Worm (Caenorhabditis elegans) whole organism, L4 larva: ENCODE data around the gene Y39B6A.41.

Experiments
- D1046.2 ChIP-seq: fragments of 200-800 bp; sonication (Bioruptor generic); IDR thresholded peaks from 2 replicates; pipeline ENCODE4 v1.3.6; 2022; ENCODE audit warnings: missing genetic modification characterization, missing compliant biosample characterization
- F26F4.8 ChIP-seq: fragments of 200-800 bp; sonication (Bioruptor generic); conservative IDR thresholded peaks from 2 replicates; pipeline ENCODE4 v1.3.6; 2022; ENCODE audit warnings: missing genetic modification characterization, missing compliant biosample characterization
- R02D3.7 ChIP-seq: fragments of 150-350 bp; sonication (generic microtip); optimal IDR thresholded peaks from 3 replicates; lab custom pipeline; 2014; ENCODE audit warnings: missing biosample characterization, missing genetic modification characterization
- Y75B8A.6 ChIP-seq: fragments of 200-800 bp; sonication (Bioruptor generic); IDR thresholded peaks from 2 replicates; pipeline ENCODE4 v1.3.6; 2022; ENCODE audit warnings: missing genetic modification reagents, missing genetic modification characterization, missing compliant biosample characterization
- aly-2 ChIP-seq: sonication (generic microtip); optimal IDR thresholded peaks from 2 replicates; lab custom pipeline; 2018; ENCODE audit warnings: missing biosample characterization, missing genetic modification characterization
- ama-1 ChIP-seq: fragments of 150-350 bp; optimal IDR thresholded peaks from 2 replicates; lab custom pipeline; 2014; ENCODE audit warnings: inconsistent platforms, mixed read lengths
- ceh-20 ChIP-seq: fragments of 200-800 bp; sonication (Bioruptor generic); IDR thresholded peaks from 2 replicates; pipeline ENCODE4 v1.3.6; 2022; ENCODE audit warnings: missing genetic modification reagents, missing genetic modification characterization, missing compliant biosample characterization
- ceh-32 ChIP-seq: sonication (generic microtip); optimal IDR thresholded peaks from 2 replicates; lab custom pipeline; 2016; ENCODE audit warnings: mild to moderate bottlenecking, missing genetic modification characterization, missing compliant biosample characterization; ENCODE audit not compliant: poor library complexity
- ceh-44 ChIP-seq: fragments of 200-800 bp; sonication (Bioruptor generic); IDR thresholded peaks from 2 replicates; pipeline ENCODE4 v1.3.6; 2022; ENCODE audit warnings: missing genetic modification reagents, missing genetic modification characterization, missing compliant biosample characterization
- ceh-82 ChIP-seq: sonication (generic microtip); optimal IDR thresholded peaks from 2 replicates; lab custom pipeline; 2017; ENCODE audit warnings: missing biosample characterization, missing genetic modification characterization
- daf-16 ChIP-seq, 3 experiments: sonication (generic microtip); optimal IDR thresholded peaks; 2 replicates each; lab custom pipeline; 2016 to 2017; ENCODE audit warnings: missing genetic modification characterization in 3 of 3, missing genetic modification reagents in 3 of 3, mild to moderate bottlenecking in 2 of 3, missing compliant biosample characterization in 2 of 3, missing biosample characterization in 1 of 3, moderate library complexity in 1 of 3
- dmd-6 ChIP-seq: fragments of 200-800 bp; sonication (Bioruptor generic); IDR thresholded peaks from 2 replicates; pipeline ENCODE4 v1.3.6; 2022; ENCODE audit warnings: missing genetic modification reagents, missing genetic modification characterization, missing compliant biosample characterization
- duxl-1 ChIP-seq: sonication (generic microtip); optimal IDR thresholded peaks from 2 replicates; lab custom pipeline; 2016; ENCODE audit warnings: mild to moderate bottlenecking, missing genetic modification characterization, moderate library complexity, missing compliant biosample characterization; ENCODE audit not compliant: poor library complexity
- dve-1 ChIP-seq: sonication (generic microtip); optimal IDR thresholded peaks from 2 replicates; lab custom pipeline; 2017; ENCODE audit warnings: antibody characterized with exemption, mild to moderate bottlenecking, missing genetic modification characterization, missing compliant biosample characterization; ENCODE audit not compliant: insufficient read depth
- gei-8 ChIP-seq: fragments of 200-800 bp; sonication (Bioruptor generic); optimal IDR thresholded peaks from 2 replicates; lab custom pipeline; 2018; ENCODE audit warnings: mild to moderate bottlenecking, missing genetic modification characterization, missing compliant biosample characterization
- hlh-11 ChIP-seq: fragments of 200-800 bp; sonication (Bioruptor generic); optimal IDR thresholded peaks from 2 replicates; lab custom pipeline; 2018; ENCODE audit warnings: mild to moderate bottlenecking, missing genetic modification characterization, missing compliant biosample characterization
- jun-1 ChIP-seq: fragments of 150-350 bp; optimal IDR thresholded peaks from 2 replicates; lab custom pipeline; 2014; ENCODE audit warnings: missing biosample characterization, missing genetic modification reagents, missing genetic modification characterization
- lin-1 ChIP-seq: fragments of 200-800 bp; sonication (Bioruptor generic); IDR thresholded peaks from 2 replicates; pipeline ENCODE4 v1.3.6; 2022; ENCODE audit warnings: missing genetic modification reagents, missing genetic modification characterization, missing compliant biosample characterization
- lin-29 ChIP-seq: fragments of 200-800 bp; sonication (Bioruptor generic); IDR thresholded peaks from 2 replicates; pipeline ENCODE4 v1.3.6; 2022; ENCODE audit warnings: missing genetic modification reagents, missing genetic modification characterization, missing compliant biosample characterization
- lin-38 ChIP-seq: fragments of 200-800 bp; sonication (Bioruptor generic); IDR thresholded peaks from 2 replicates; pipeline ENCODE4 v1.3.6; 2022; ENCODE audit warnings: missing genetic modification reagents, missing genetic modification characterization, missing compliant biosample characterization
- mes-2 ChIP-seq: sonication (generic microtip); optimal IDR thresholded peaks from 2 replicates; lab custom pipeline; 2016; ENCODE audit warnings: missing genotype, mild to moderate bottlenecking, missing genetic modification characterization, missing compliant biosample characterization; ENCODE audit not compliant: poor library complexity, severe bottlenecking
- mxl-2 ChIP-seq: fragments of 200-800 bp; sonication (Bioruptor generic); conservative IDR thresholded peaks from 2 replicates; pipeline ENCODE4 v1.3.6; 2022; ENCODE audit warnings: missing genetic modification reagents, missing genetic modification characterization, missing compliant biosample characterization
- mxl-3 ChIP-seq: fragments of 200-800 bp; sonication (Bioruptor generic); optimal IDR thresholded peaks from 2 replicates; lab custom pipeline; 2018; ENCODE audit warnings: mild to moderate bottlenecking, missing genetic modification characterization, missing compliant biosample characterization
- nhr-28 ChIP-seq: fragments of 150-350 bp; optimal IDR thresholded peaks from 2 replicates; lab custom pipeline; 2014; ENCODE audit warnings: missing biosample characterization, missing genetic modification characterization
- nhr-48 ChIP-seq: sonication (generic microtip); optimal IDR thresholded peaks from 2 replicates; lab custom pipeline; 2016; ENCODE audit warnings: mild to moderate bottlenecking, missing genetic modification characterization, missing compliant biosample characterization
- nhr-6 ChIP-seq: fragments of 150-350 bp; optimal IDR thresholded peaks from 2 replicates; lab custom pipeline; 2014; ENCODE audit warnings: missing biosample characterization, missing genetic modification characterization
- nhr-77 ChIP-seq: fragments of 150-350 bp; optimal IDR thresholded peaks from 2 replicates; lab custom pipeline; 2014; ENCODE audit warnings: missing biosample characterization, missing genetic modification characterization
- pqm-1 ChIP-seq: sonication (generic microtip); optimal IDR thresholded peaks from 2 replicates; lab custom pipeline; 2017; ENCODE audit warnings: missing biosample characterization, missing genetic modification characterization
- sdz-12 ChIP-seq: fragments of 200-800 bp; sonication (Bioruptor generic); optimal IDR thresholded peaks from 2 replicates; lab custom pipeline; 2018; ENCODE audit warnings: mild to moderate bottlenecking, missing genetic modification characterization, missing compliant biosample characterization
- snpc-1.2 ChIP-seq: fragments of 200-800 bp; sonication (Bioruptor generic); IDR thresholded peaks from 2 replicates; pipeline ENCODE4 v1.3.6; 2022; ENCODE audit warnings: missing genetic modification reagents, missing genetic modification characterization, missing compliant biosample characterization
- spr-1 ChIP-seq: sonication (generic microtip); optimal IDR thresholded peaks from 2 replicates; lab custom pipeline; 2016; ENCODE audit warnings: mild to moderate bottlenecking, missing genetic modification characterization, missing compliant biosample characterization
- tag-97 ChIP-seq: fragments of 200-800 bp; sonication (Bioruptor generic); IDR thresholded peaks from 2 replicates; pipeline ENCODE4 v1.3.6; 2022; ENCODE audit warnings: missing genetic modification characterization, missing compliant biosample characterization
- tra-1 ChIP-seq: fragments of 200-800 bp; sonication (Bioruptor generic); IDR thresholded peaks from 2 replicates; pipeline ENCODE4 v1.3.6; 2022; ENCODE audit warnings: missing genetic modification reagents, missing genetic modification characterization, missing compliant biosample characterization
- zag-1 ChIP-seq: fragments of 150-350 bp; optimal IDR thresholded peaks from 2 replicates; lab custom pipeline; 2014; ENCODE audit warnings: missing biosample characterization, missing genetic modification characterization
- zfp-2 ChIP-seq: sonication (generic microtip); optimal IDR thresholded peaks from 2 replicates; lab custom pipeline; 2016; ENCODE audit warnings: mild to moderate bottlenecking, missing genetic modification characterization, missing compliant biosample characterization

The Y39B6A.41 gene

ce11 chrV:18980091-18980490, 2.3 kb upstream of the Y39B6A.41 start:
- TF ChIP-seq tra-1 (GFP tag; lab: Robert Waterston, UW), result 0 out of 2 replicates have a peak, but pooled peaks have one; percentile 38
- TF ChIP-seq mxl-2 (GFP tag; lab: Robert Waterston, UW), result 0 out of 2 replicates have a peak, but pooled peaks have one; percentile 7
- TF ChIP-seq F26F4.8 (GFP tag; lab: Robert Waterston, UW), result 0 out of 2 replicates have a peak, but pooled peaks have one; percentile 36

ce11 chrV:18978301-18978700, 525 bp upstream of the Y39B6A.41 start:
- TF ChIP-seq dve-1 (tag; lab: Kevin White, UChicago) (peak; percentile 25), tra-1 (GFP tag; lab: Robert Waterston, UW) (no peak), ama-1 (lab: Kevin White, UChicago) (no peak), mes-2 (tag; lab: Kevin White, UChicago) (no peak), mxl-3 (GFP tag; lab: Kevin White, UChicago) (no peak), tag-97 (GFP tag; lab: Robert Waterston, UW) (no peak), nhr-48 (tag; lab: Kevin White, UChicago) (no peak), hlh-11 (tag; lab: Kevin White, UChicago) (peak; percentile 28), dmd-6 (GFP tag; lab: Robert Waterston, UW) (peak; percentile 45; the same call in 1 of the 2 replicates), duxl-1 (tag; lab: Kevin White, UChicago) (no peak), jun-1 (tag; lab: Kevin White, UChicago) (no peak), sdz-12 (GFP tag; lab: Kevin White, UChicago) (no peak), nhr-28 (peak; percentile 0), lin-29 (GFP tag; lab: Robert Waterston, UW) (no peak), nhr-6 (no peak), aly-2 (no peak), D1046.2 (GFP tag; lab: Robert Waterston, UW) (no peak), ceh-20 (no peak), snpc-1.2 (no peak), spr-1 (tag; lab: Kevin White, UChicago) (no peak), Y75B8A.6 (GFP tag; lab: Robert Waterston, UW) (no peak), daf-16 (GFP tag; optimal IDR thresholded peaks at IDR 0.05; lab: Kevin White, UChicago) (no peak), daf-16 (tag; optimal IDR thresholded peaks at IDR 0.05; lab: Kevin White, UChicago) (peak; percentile 65), ceh-82 (tag; lab: Kevin White, UChicago) (no peak), gei-8 (no peak), nhr-77 (tag; lab: Kevin White, UChicago) (no peak), lin-38 (GFP tag; lab: Robert Waterston, UW) (no peak), ceh-44 (no peak), lin-1 (GFP tag; lab: Robert Waterston, UW) (no peak), zfp-2 (tag; lab: Kevin White, UChicago) (no peak), ceh-32 (tag; lab: Kevin White, UChicago) (no peak), zag-1 (tag; lab: Kevin White, UChicago) (no peak), pqm-1 (tag; lab: Kevin White, UChicago) (peak; percentile 45)
- TF ChIP-seq, all 104 proteins: peak for 6

- no peak for TF ChIP-seq zag-1 (tag; lab: Kevin White, UChicago)
- no peak for TF ChIP-seq R02D3.7 (tag; lab: Kevin White, UChicago)
- TF ChIP-seq D1046.2 (GFP tag; lab: Robert Waterston, UW), result no peak
- no peak for TF ChIP-seq zfp-2 (tag; lab: Kevin White, UChicago)
- no peak for TF ChIP-seq daf-16 (GFP tag; optimal IDR thresholded peaks at IDR 0.05; lab: Kevin White, UChicago)
- TF ChIP-seq daf-16 (tag; optimal IDR thresholded peaks at IDR 0.05; lab: Kevin White, UChicago), result peak; percentile 61
- TF ChIP-seq, all 104 proteins: peak for 1
Measured at ce11 chrV:18976539-18976938, 1.2 kb downstream of the Y39B6A.41 start.
